Worm (Caenorhabditis elegans) whole organism, midembryonic: ENCODE results near the gene srg-15.
A peak's percentile ranks its signal among the peaks of the same experiment; 100 is the strongest.

ENCODE experiments used
- T22C8.4 ChIP-seq: fragments of 200-800 bp; sonication (Bioruptor generic); IDR thresholded peaks from 2 replicates; pipeline ENCODE4 v1.3.6; 2022; ENCODE audit warnings: missing genetic modification characterization, missing compliant biosample characterization
- cog-1 ChIP-seq: sonication (generic microtip); optimal IDR thresholded peaks from 2 replicates; lab custom pipeline; 2016; ENCODE audit warnings: missing genetic modification characterization, missing compliant biosample characterization
- flt-1 ChIP-seq: fragments of 200-800 bp; sonication (Bioruptor generic); IDR thresholded peaks from 2 replicates; pipeline ENCODE4 v1.3.6; 2022; ENCODE audit warnings: missing genetic modification characterization, missing compliant biosample characterization
- klf-2 ChIP-seq: fragments of 200-800 bp; sonication (Bioruptor generic); conservative IDR thresholded peaks from 2 replicates; pipeline ENCODE4 v1.3.6; 2022; ENCODE audit warnings: missing genetic modification reagents, missing genetic modification characterization, missing compliant biosample characterization
- med-1 ChIP-seq: sonication (generic microtip); optimal IDR thresholded peaks from 2 replicates; lab custom pipeline; 2017; ENCODE audit warnings: missing genetic modification characterization, mild to moderate bottlenecking, missing compliant biosample characterization, antibody characterized with exemption, missing genetic modification reagents; ENCODE audit not compliant: insufficient read depth
- ref-1 ChIP-seq: fragments of 200-800 bp; sonication (Bioruptor generic); conservative IDR thresholded peaks from 2 replicates; pipeline ENCODE4 v1.3.6; 2022; ENCODE audit warnings: missing genetic modification reagents, missing genetic modification characterization, missing compliant biosample characterization
- tab-1 ChIP-seq: fragments of 200-800 bp; sonication (Bioruptor generic); IDR thresholded peaks from 2 replicates; pipeline ENCODE4 v1.3.6; 2022; ENCODE audit warnings: missing genetic modification characterization, missing compliant biosample characterization
- ztf-23 ChIP-seq: fragments of 200-800 bp; sonication (Bioruptor generic); IDR thresholded peaks from 2 replicates; pipeline ENCODE4 v1.3.6; 2022; ENCODE audit warnings: missing genetic modification reagents, missing genetic modification characterization, missing compliant biosample characterization
- ztf-29 ChIP-seq: fragments of 200-800 bp; sonication (Bioruptor generic); IDR thresholded peaks from 2 replicates; pipeline ENCODE4 v1.3.6; 2022; ENCODE audit warnings: missing genetic modification reagents, missing genetic modification characterization, missing compliant biosample characterization

srg-15 gene

DNA sequence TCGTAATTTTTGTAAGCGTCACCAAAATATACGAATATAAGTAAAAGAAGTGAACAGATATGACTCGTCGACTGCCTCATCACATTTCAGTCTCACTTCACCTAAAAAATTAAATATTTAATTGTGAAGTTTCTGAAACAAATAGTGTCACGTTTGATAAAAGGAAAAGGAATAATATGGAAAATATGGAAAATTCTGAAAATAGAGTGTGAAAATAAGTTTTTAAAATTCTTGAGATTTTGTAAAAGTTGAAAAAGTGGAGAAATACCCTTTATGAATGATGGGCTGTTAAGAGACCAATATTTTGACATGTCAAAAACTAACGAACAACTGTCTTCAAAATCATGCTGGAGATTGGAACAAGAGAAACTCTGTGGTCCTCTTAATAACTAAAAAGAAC, 16.5 kb upstream of the srg-15 start, which contains the start of gene T01B7.9:
Gene T01B7.9 (minus strand): TSS at position 101 of the 400 bp plus-strand sequence.
- no peak for TF ChIP-seq T22C8.4 (GFP tag; lab: Robert Waterston, UW)
- TF ChIP-seq ztf-29 (GFP tag; lab: Robert Waterston, UW), result no peak

DNA sequence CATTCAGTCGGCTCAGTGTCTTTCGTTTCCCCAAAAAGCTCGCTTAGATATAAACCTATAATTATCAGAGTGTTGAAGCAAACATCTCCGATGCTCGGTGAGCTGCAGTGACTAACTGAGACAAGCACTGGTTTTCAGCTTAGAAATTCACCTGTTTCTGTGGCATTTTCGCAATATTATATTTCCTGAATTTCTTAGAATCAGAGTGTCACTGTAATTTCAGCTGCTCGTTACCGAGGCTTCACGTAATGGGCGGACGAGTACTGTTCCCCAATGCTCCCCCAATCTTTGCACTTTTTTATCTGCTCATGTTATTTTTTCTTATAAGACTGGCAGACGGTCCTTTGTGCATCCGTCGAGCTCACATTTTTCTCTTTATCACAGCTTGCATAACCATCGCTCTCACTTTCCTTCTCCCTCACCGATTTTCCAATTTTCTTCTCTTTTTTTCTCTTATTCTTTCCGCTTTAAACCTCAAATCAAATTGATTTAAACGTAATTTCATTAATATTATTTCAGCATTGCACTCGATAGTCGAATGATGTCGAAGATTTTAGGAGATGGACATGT, 11.8 kb upstream of the srg-15 start, which contains the start of gene trcs-2:
Gene trcs-2 (plus strand): TSS at position 520 of the 570 bp plus-strand sequence.
- TF ChIP-seq ztf-29 (GFP tag; lab: Robert Waterston, UW) (no peak), flt-1 (no peak), med-1 (GFP tag; lab: Kevin White, UChicago) (no peak), ztf-23 (GFP tag; lab: Robert Waterston, UW) (no peak), ref-1 (GFP tag; lab: Robert Waterston, UW) (no peak), T22C8.4 (GFP tag; lab: Robert Waterston, UW) (no peak), klf-2 (GFP tag; lab: Robert Waterston, UW) (no peak), tab-1 (no peak), cog-1 (tag; lab: Kevin White, UChicago) (no peak)

DNA sequence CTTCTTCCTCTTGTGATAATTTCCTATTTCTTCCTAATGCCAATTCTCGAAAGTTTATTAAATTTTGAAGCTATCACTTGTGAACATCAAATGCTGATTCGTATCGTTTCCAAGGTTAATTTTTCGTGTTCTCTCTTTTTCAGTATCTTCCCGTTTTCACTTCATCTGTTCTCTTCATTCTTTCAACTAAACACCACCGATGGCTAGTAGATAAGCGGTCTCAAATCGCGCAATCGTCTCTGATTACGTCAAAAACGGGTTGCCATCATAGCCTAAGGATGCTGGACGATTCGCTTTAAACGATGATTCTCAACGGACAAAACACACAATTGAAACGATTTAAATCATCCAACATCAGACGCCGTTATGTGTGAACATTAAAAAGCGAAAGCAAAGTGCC, 7.4 kb upstream of the srg-15 start:
- no peak for TF ChIP-seq cog-1 (tag; lab: Kevin White, UChicago)
- no peak for TF ChIP-seq flt-1
- TF ChIP-seq klf-2 (GFP tag; lab: Robert Waterston, UW), result no peak
- TF ChIP-seq T22C8.4 (GFP tag; lab: Robert Waterston, UW), result no peak
- no peak for TF ChIP-seq ztf-23 (GFP tag; lab: Robert Waterston, UW)
- no peak for TF ChIP-seq ref-1 (GFP tag; lab: Robert Waterston, UW)
- TF ChIP-seq ztf-29 (GFP tag; lab: Robert Waterston, UW), result no peak
- TF ChIP-seq tab-1, result no peak
- no peak for TF ChIP-seq med-1 (GFP tag; lab: Kevin White, UChicago)

DNA sequence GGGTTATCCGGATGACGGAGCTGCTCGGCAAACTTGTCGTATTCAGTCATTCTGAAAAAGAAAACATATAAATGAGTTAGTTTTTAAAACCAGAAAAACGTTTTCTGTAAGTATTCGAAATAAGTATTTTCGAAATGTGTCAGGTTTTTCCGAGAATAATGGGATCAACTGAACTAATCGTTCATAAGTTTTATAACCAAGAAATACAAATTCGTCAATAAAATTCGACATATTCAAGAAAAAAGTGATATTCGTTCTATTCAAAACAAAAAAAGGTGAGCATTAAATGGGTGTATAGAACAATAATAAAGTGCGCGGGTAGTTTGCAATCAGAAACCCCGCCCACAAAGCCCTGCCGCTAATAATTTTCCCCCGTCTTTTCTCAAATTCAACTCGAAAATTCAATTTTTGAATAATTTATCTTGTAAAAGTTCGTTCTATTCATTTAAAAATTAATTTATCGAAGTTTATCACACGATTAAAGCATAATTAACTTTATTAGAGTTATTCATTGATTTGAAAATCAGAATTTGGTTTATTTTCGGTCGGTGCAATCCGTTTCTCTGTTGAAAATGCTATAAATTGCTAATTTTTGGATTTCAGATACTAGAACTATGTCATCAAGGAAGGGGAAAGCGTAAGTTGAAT, 6.1 kb upstream of the srg-15 start, which contains the start of the genes cyn-11 and T01B7.5:
Gene cyn-11 (minus strand): TSS at position 51 of the 648 bp plus-strand sequence.
Gene T01B7.5 (plus strand): TSS at position 598 of the 648 bp plus-strand sequence.
- TF ChIP-seq flt-1, result peak; percentile 37
- TF ChIP-seq ztf-23 (GFP tag; lab: Robert Waterston, UW), result peak; percentile 81
- no peak for TF ChIP-seq tab-1
- TF ChIP-seq ref-1 (GFP tag; lab: Robert Waterston, UW), result no peak
- TF ChIP-seq T22C8.4 (GFP tag; lab: Robert Waterston, UW), result no peak
- peak; percentile 46 for TF ChIP-seq med-1 (GFP tag; lab: Kevin White, UChicago)
- no peak for TF ChIP-seq ztf-29 (GFP tag; lab: Robert Waterston, UW)
- TF ChIP-seq cog-1 (tag; lab: Kevin White, UChicago), result peak; percentile 10
- no peak for TF ChIP-seq klf-2 (GFP tag; lab: Robert Waterston, UW)

DNA sequence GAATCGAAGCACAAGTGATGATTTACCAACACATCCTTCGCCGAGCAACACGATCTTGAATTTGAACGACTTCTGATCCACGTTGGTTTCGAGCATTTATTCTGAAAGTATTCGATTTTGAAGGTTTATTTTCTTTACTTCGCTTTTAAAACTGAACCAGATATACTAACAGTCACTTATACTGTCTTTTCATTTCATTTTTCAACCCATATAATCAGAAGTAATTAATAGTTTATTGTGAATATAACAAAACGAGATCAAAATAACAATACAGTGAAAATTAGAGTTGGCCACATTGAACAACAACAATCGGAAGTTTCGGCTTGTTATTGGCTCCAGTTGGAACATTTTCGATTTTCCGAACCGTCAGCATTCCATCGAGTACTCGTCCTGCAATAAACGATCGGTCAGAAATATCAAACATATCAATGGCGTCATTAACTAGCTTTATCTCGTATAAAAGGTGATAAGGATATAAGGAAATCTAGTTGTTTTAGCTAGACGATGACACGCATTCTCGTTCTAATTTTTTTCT, 4.8 kb upstream of the srg-15 start, which contains the start of the genes rab-21 and T01B7.13:
Gene rab-21 (minus strand): TSS at position 101 of the 535 bp plus-strand sequence.
Gene T01B7.13 (plus strand): TSS at position 485 of the 535 bp plus-strand sequence.
- TF ChIP-seq T22C8.4 (GFP tag; lab: Robert Waterston, UW) (no peak), flt-1 (no peak), klf-2 (GFP tag; lab: Robert Waterston, UW) (no peak), med-1 (GFP tag; lab: Kevin White, UChicago) (no peak), ref-1 (GFP tag; lab: Robert Waterston, UW) (no peak), ztf-29 (GFP tag; lab: Robert Waterston, UW) (no peak), cog-1 (tag; lab: Kevin White, UChicago) (no peak), ztf-23 (GFP tag; lab: Robert Waterston, UW) (no peak), tab-1 (no peak)

DNA sequence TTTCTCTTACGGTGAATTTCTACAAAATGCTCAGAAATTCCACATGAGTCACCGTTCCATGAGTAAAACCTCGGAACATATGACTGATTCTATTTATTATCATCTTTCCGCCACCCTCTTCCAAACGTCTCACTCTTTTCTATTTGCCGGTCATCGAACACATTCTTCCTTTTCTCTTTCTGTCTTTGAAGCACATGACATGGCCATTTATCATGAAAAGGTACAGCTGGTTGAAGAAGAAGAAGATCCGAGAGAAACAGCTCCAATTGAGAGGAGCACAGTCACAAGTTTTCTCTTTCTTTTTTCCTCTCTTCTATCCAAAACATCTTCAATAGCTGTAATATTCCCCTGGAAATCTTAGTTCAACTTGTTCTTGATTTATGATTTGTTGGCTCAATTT, 3.2 kb downstream of the srg-15 start, which contains the start of gene cup-16:
Gene cup-16 (plus strand): TSS at position 132 of the 400 bp plus-strand sequence.
- TF ChIP-seq tab-1 (no peak), klf-2 (GFP tag; lab: Robert Waterston, UW) (no peak), cog-1 (tag; lab: Kevin White, UChicago) (no peak), med-1 (GFP tag; lab: Kevin White, UChicago) (no peak), T22C8.4 (GFP tag; lab: Robert Waterston, UW) (no peak), ztf-23 (GFP tag; lab: Robert Waterston, UW) (no peak), ref-1 (GFP tag; lab: Robert Waterston, UW) (no peak), ztf-29 (GFP tag; lab: Robert Waterston, UW) (no peak), flt-1 (no peak)

DNA sequence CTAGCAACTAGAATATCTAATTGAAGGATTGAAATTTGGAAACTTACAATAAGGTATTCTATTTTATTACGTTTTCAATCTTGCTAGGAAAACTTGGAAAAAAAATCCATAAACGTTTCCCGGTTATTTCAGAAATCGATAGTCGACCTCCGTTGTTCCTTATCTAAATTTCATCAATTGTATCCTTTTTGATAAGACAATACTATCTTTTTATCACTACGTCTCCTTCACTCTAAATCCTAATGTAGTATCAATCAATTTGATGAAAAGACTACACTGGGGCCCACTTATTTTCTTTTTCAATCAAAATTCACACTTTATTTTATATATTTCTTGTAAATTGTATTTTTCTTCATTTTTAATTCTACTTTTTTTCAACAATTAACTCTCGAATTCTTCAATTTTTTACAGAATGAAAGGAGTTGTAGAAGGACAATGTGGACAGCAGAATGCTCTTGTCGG, 5.8 kb downstream of the srg-15 start, which contains the start of gene prx-5:
Gene prx-5 (plus strand): TSS at position 412 of the 462 bp plus-strand sequence.
- TF ChIP-seq ztf-23 (GFP tag; lab: Robert Waterston, UW) (no peak), tab-1 (no peak), ref-1 (GFP tag; lab: Robert Waterston, UW) (no peak), T22C8.4 (GFP tag; lab: Robert Waterston, UW) (no peak), ztf-29 (GFP tag; lab: Robert Waterston, UW) (no peak), klf-2 (GFP tag; lab: Robert Waterston, UW) (no peak), med-1 (GFP tag; lab: Kevin White, UChicago) (no peak), cog-1 (tag; lab: Kevin White, UChicago) (no peak), flt-1 (no peak)

DNA sequence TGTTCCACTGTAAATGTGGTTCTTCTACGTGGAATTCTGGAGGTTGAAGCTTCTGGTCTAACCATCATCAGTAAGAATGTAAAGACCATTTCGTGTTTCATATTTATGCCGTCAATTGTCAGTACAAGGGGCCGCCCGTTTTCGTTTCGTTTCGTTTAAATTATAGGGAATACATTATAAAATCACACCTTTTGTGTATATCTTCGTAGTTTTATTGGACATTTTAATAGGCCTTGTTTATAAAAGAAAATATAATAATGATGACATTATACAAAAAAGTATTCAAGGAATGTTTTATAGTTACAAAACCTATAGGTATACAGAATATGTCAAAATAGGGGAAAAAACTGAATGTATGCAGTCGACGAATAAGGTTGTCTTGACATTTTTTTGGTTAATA, 6.5 kb downstream of the srg-15 start, which contains the start of gene ceh-7:
Gene ceh-7 (minus strand): TSS at position 101 of the 400 bp plus-strand sequence.
- TF ChIP-seq cog-1 (tag; lab: Kevin White, UChicago) (no peak), flt-1 (no peak), ztf-23 (GFP tag; lab: Robert Waterston, UW) (no peak)
